Fruit fly (Drosophila melanogaster) whole organism, pupa: ENCODE results near the gene CG14260.

Source experiments
- CG10348 ChIP-seq: fragments of 200-800 bp; sonication (Bioruptor generic); IDR thresholded peaks from 2 replicates; pipeline ENCODE4 v1.3.6; 2022; ENCODE audit warnings: missing biosample characterization, missing genetic modification characterization
- CG12605 ChIP-seq: fragments of 200-800 bp; sonication (Bioruptor generic); IDR thresholded peaks from 2 replicates; pipeline ENCODE4 v1.3.6; 2022; ENCODE audit warnings: missing biosample characterization, missing genetic modification characterization
- CG13204 ChIP-seq: fragments of 200-800 bp; sonication (Bioruptor generic); optimal IDR thresholded peaks from 2 replicates; lab custom pipeline; 2018; ENCODE audit warnings: missing biosample characterization, mild to moderate bottlenecking, missing genetic modification characterization, moderate library complexity
- CG14655 ChIP-seq: fragments of 200-800 bp; sonication (Bioruptor generic); optimal IDR thresholded peaks from 3 replicates; lab custom pipeline; 2017; ENCODE audit warnings: mild to moderate bottlenecking, missing biosample characterization, missing genetic modification reagents, missing genetic modification characterization
- CG15710 ChIP-seq: fragments of 200-800 bp; sonication (Bioruptor generic); optimal IDR thresholded peaks from 2 replicates; lab custom pipeline; 2018; ENCODE audit warnings: missing biosample characterization, mild to moderate bottlenecking, missing genetic modification characterization, moderate library complexity
- CG17806 ChIP-seq: fragments of 200-800 bp; sonication (Bioruptor generic); optimal IDR thresholded peaks from 2 replicates; lab custom pipeline; 2018; ENCODE audit warnings: missing biosample characterization, mild to moderate bottlenecking, missing genetic modification characterization, moderate library complexity
- CG32121 ChIP-seq: fragments of 200-800 bp; sonication (Bioruptor generic); IDR thresholded peaks from 2 replicates; pipeline ENCODE4 v1.3.6; 2022; ENCODE audit warnings: missing biosample characterization, missing genetic modification characterization
- CG34367 ChIP-seq: fragments of 200-800 bp; sonication (Bioruptor generic); optimal IDR thresholded peaks from 2 replicates; lab custom pipeline; 2018; ENCODE audit warnings: missing biosample characterization, mild to moderate bottlenecking, missing genetic modification characterization
- CG4496 ChIP-seq: fragments of 200-800 bp; sonication (Bioruptor generic); IDR thresholded peaks from 3 replicates; pipeline ENCODE4 v1.3.6; 2022; ENCODE audit warnings: missing biosample characterization, missing genetic modification characterization
- CG8159 ChIP-seq: fragments of 200-800 bp; sonication (Bioruptor generic); optimal IDR thresholded peaks from 3 replicates; lab custom pipeline; 2018; ENCODE audit warnings: missing biosample characterization, mild to moderate bottlenecking, missing genetic modification characterization, moderate library complexity
- CG8301 ChIP-seq: fragments of 200-800 bp; sonication (Bioruptor generic); optimal IDR thresholded peaks from 2 replicates; lab custom pipeline; 2018; ENCODE audit warnings: missing biosample characterization, mild to moderate bottlenecking, missing genetic modification characterization
- CG9948 ChIP-seq: fragments of 200-800 bp; sonication (Bioruptor generic); optimal IDR thresholded peaks from 2 replicates; lab custom pipeline; 2018; ENCODE audit warnings: missing biosample characterization, mild to moderate bottlenecking, missing genetic modification characterization, moderate library complexity
- D1 ChIP-seq: fragments of 200-800 bp; sonication (Bioruptor generic); optimal IDR thresholded peaks from 2 replicates; lab custom pipeline; 2018; ENCODE audit warnings: missing biosample characterization, mild to moderate bottlenecking, missing genetic modification characterization, moderate library complexity
- EcR ChIP-seq: fragments of 200-800 bp; sonication (Bioruptor generic); optimal IDR thresholded peaks from 3 replicates; lab custom pipeline; 2019; ENCODE audit warnings: missing biosample characterization, missing genetic modification characterization, mild to moderate bottlenecking, moderate library complexity, missing genetic modification reagents
- Ets98B ChIP-seq: fragments of 200-800 bp; sonication (Bioruptor generic); IDR thresholded peaks from 2 replicates; pipeline ENCODE4 v1.3.6; 2022; ENCODE audit warnings: missing biosample characterization, missing genetic modification characterization
- Pif1A ChIP-seq: fragments of 200-800 bp; sonication (Bioruptor generic); optimal IDR thresholded peaks from 3 replicates; lab custom pipeline; 2016; ENCODE audit warnings: missing biosample characterization, missing genetic modification characterization
- Pif1B ChIP-seq: fragments of 200-800 bp; sonication (Bioruptor generic); optimal IDR thresholded peaks from 3 replicates; lab custom pipeline; 2016; ENCODE audit warnings: missing biosample characterization, missing genetic modification characterization
- Snoo ChIP-seq: fragments of 200-800 bp; sonication (Bioruptor generic); optimal IDR thresholded peaks from 3 replicates; lab custom pipeline; 2017; ENCODE audit warnings: missing biosample characterization, mild to moderate bottlenecking, missing genetic modification characterization, inconsistent platforms
- fd96Ca ChIP-seq: fragments of 200-800 bp; sonication (Bioruptor generic); IDR thresholded peaks from 3 replicates; pipeline ENCODE4 v1.3.6; 2022; ENCODE audit warnings: missing biosample characterization, missing genetic modification characterization
- gl ChIP-seq: fragments of 200-800 bp; sonication (Bioruptor generic); optimal IDR thresholded peaks from 2 replicates; lab custom pipeline; 2018; ENCODE audit warnings: missing biosample characterization, mild to moderate bottlenecking, missing genetic modification characterization
- rn ChIP-seq: fragments of 200-800 bp; sonication (Bioruptor generic); IDR thresholded peaks from 2 replicates; pipeline ENCODE4 v1.3.6; 2022; ENCODE audit warnings: missing biosample characterization, missing genetic modification characterization

CG14260 gene

DNA sequence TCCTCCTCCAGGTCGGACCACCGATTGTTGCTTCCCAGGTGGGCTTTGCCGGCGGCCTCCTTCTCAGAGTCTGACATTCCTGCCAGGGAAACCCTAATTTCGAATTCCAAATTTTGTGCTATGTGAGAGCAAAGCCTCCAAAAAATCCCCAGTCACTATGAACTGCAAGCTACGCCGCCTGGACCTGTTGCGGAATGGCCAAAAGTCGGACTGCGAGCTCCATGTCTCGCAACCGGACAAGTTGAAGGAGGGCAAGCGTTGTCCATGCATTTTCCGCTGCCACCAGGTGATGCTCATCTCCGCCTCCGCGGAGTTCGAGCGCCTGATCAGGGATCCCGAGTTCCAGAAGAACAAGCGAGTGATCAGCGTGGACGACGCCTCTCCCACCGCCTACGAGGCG, at the start of gene CG14260, which contains the start of gene CG14262:
CG14260 (plus strand) TSS at position 128 of the 400 bp plus-strand sequence.
CG14262 (minus strand) TSS at position 101 of the 400 bp plus-strand sequence.
- no peak for TF ChIP-seq fd96Ca (GFP tag; lab: Robert Waterston, UW)
- TF ChIP-seq Pif1B = no peak
- TF ChIP-seq EcR = no peak
- no peak for TF ChIP-seq CG17806 (tag; lab: Kevin White, UChicago)
- TF ChIP-seq CG13204 (GFP tag; lab: Kevin White, UChicago) = no peak
- TF ChIP-seq CG4496 (GFP tag; lab: Robert Waterston, UW) = no peak
- TF ChIP-seq CG10348 (GFP tag; lab: Robert Waterston, UW) = no peak
- no peak for TF ChIP-seq CG34367 (tag; lab: Kevin White, UChicago)
- TF ChIP-seq CG15710 (tag; lab: Kevin White, UChicago) = no peak
- no peak for TF ChIP-seq CG8159 (tag; lab: Kevin White, UChicago)
- no peak for TF ChIP-seq CG9948 (tag; lab: Kevin White, UChicago)
- no peak for TF ChIP-seq CG32121 (GFP tag; lab: Robert Waterston, UW)
- no peak for TF ChIP-seq Pif1A
- TF ChIP-seq CG8301 = no peak
- TF ChIP-seq Snoo = no peak
- TF ChIP-seq D1 (tag; lab: Kevin White, UChicago) = no peak
- TF ChIP-seq rn (GFP tag; lab: Robert Waterston, UW) = no peak
- no peak for TF ChIP-seq Ets98B (GFP tag; lab: Robert Waterston, UW)
- TF ChIP-seq gl (tag; lab: Kevin White, UChicago) = no peak
- TF ChIP-seq CG12605 (GFP tag; lab: Robert Waterston, UW) = no peak

DNA sequence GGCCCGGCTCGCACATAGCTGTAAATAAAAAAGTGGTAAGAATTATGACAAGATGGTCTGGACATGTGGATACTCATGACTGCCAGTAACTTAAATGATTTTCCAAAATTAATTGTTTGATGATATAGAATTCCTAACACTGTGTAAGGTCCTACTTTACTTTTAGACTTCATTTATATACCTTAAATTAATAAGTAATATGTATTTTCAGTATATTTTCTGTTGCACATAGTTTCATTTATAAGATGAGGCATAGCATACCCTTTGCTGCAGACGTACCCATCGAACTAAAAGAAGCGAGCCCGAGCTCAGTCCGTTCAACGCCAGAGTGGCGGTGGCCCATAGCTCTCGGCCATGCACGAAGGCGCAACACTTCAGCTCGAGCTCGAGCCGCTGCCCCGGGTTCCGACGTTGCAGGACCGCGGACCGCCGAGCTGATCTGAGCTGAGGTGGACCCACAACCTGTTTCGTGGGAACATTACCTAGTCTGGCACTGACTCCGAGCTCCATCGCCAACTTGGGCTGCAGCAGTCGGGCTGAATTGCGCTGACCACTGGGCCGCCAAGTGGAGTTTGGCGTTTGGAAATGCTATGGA, 47.7 kb upstream of the CG14260 start:
- peak; percentile 62 for TF ChIP-seq Pif1A
- TF ChIP-seq rn (GFP tag; lab: Robert Waterston, UW) = no peak
- TF ChIP-seq CG13204 (GFP tag; lab: Kevin White, UChicago) = peak; percentile 90
- no peak for TF ChIP-seq Ets98B (GFP tag; lab: Robert Waterston, UW)
- TF ChIP-seq EcR = peak; percentile 46
- peak; percentile 68 for TF ChIP-seq Snoo
- peak; percentile 62 for TF ChIP-seq D1 (tag; lab: Kevin White, UChicago)
- peak; percentile 70 for TF ChIP-seq CG9948 (tag; lab: Kevin White, UChicago)
- peak; percentile 71 for TF ChIP-seq CG15710 (tag; lab: Kevin White, UChicago)
- TF ChIP-seq CG4496 (GFP tag; lab: Robert Waterston, UW) = 0 out of 3 replicates have a peak, but pooled peaks have one; percentile 55
- no peak for TF ChIP-seq gl (tag; lab: Kevin White, UChicago)
- peak; percentile 47 for TF ChIP-seq Pif1B
- peak; percentile 80 for TF ChIP-seq CG14655 (GFP tag; lab: Kevin White, UChicago)
- TF ChIP-seq CG34367 (tag; lab: Kevin White, UChicago) = peak; percentile 63
- TF ChIP-seq CG12605 (GFP tag; lab: Robert Waterston, UW) = no peak
- TF ChIP-seq CG32121 (GFP tag; lab: Robert Waterston, UW) = peak; percentile 61
- peak; percentile 79 for TF ChIP-seq CG8159 (tag; lab: Kevin White, UChicago)
- no peak for TF ChIP-seq CG10348 (GFP tag; lab: Robert Waterston, UW)
- no peak for TF ChIP-seq fd96Ca (GFP tag; lab: Robert Waterston, UW)
- TF ChIP-seq CG8301 = peak; percentile 71
- TF ChIP-seq CG17806 (tag; lab: Kevin White, UChicago) = peak; percentile 77

dm6 chr3R:27218288-27218687, 47.0 kb upstream of the CG14260 start:
- TF ChIP-seq Ets98B (GFP tag; lab: Robert Waterston, UW) (no peak), CG15710 (tag; lab: Kevin White, UChicago) (no peak), CG8301 (no peak), CG8159 (tag; lab: Kevin White, UChicago) (peak; percentile 8)

dm6 chr3R:27218814-27219213, 46.4 kb upstream of the CG14260 start:
- TF ChIP-seq CG17806 (tag; lab: Kevin White, UChicago) = no peak
- TF ChIP-seq CG8159 (tag; lab: Kevin White, UChicago) = no peak
- TF ChIP-seq CG13204 (GFP tag; lab: Kevin White, UChicago) = peak; percentile 36
- TF ChIP-seq EcR = peak; percentile 50
- TF ChIP-seq CG32121 (GFP tag; lab: Robert Waterston, UW) = no peak
- no peak for TF ChIP-seq Ets98B (GFP tag; lab: Robert Waterston, UW)
- TF ChIP-seq CG9948 (tag; lab: Kevin White, UChicago) = no peak
- TF ChIP-seq CG15710 (tag; lab: Kevin White, UChicago) = no peak
- no peak for TF ChIP-seq fd96Ca (GFP tag; lab: Robert Waterston, UW)
- TF ChIP-seq, all 21 proteins: peak for 2

- peak; percentile 41 for TF ChIP-seq CG14655 (GFP tag; lab: Kevin White, UChicago)
- peak; percentile 7 for TF ChIP-seq CG8301
- no peak for TF ChIP-seq CG13204 (GFP tag; lab: Kevin White, UChicago)
These were observed 44.3 kb upstream of the CG14260 start for dm6 chr3R:27220829-27221463.
